Fruit fly (Drosophila melanogaster) whole organism, embryonic: ENCODE results near the gene CG10286.

Experiments used
- BtbVII ChIP-seq: fragments of 200-800 bp; sonication (Bioruptor generic); optimal IDR thresholded peaks from 3 replicates; lab custom pipeline; 2017; ENCODE audit warnings: missing biosample characterization, mild to moderate bottlenecking, missing genetic modification characterization
- CG10147 ChIP-seq: fragments of 200-800 bp; sonication (Bioruptor generic); optimal IDR thresholded peaks from 2 replicates; lab custom pipeline; 2019; ENCODE audit warnings: missing biosample characterization, mild to moderate bottlenecking, missing genetic modification characterization, moderate library complexity
- CG10654 ChIP-seq: fragments of 200-800 bp; sonication (Bioruptor generic); optimal IDR thresholded peaks from 2 replicates; lab custom pipeline; 2016; ENCODE audit warnings: missing biosample characterization, missing genetic modification characterization
- CG1233 ChIP-seq: fragments of 200-800 bp; sonication (Bioruptor generic); optimal IDR thresholded peaks from 4 replicates; lab custom pipeline; 2018; ENCODE audit warnings: missing biosample characterization, mild to moderate bottlenecking, missing genetic modification characterization
- CG14050 ChIP-seq: fragments of 200-800 bp; sonication (Bioruptor generic); IDR thresholded peaks from 3 replicates; pipeline ENCODE4 v1.3.6; 2022; ENCODE audit warnings: missing biosample characterization, missing genetic modification characterization
- CG1647 ChIP-seq: fragments of 200-800 bp; sonication (Bioruptor generic); optimal IDR thresholded peaks from 3 replicates; lab custom pipeline; 2016; ENCODE audit warnings: missing biosample characterization, missing genetic modification characterization
- CG16813 ChIP-seq: fragments of 200-800 bp; sonication (Bioruptor generic); IDR thresholded peaks from 3 replicates; pipeline ENCODE4 v1.3.6; 2022; ENCODE audit warnings: missing biosample characterization, missing genetic modification characterization; ENCODE audit not compliant: partially characterized antibody
- CG17385 ChIP-seq: fragments of 200-800 bp; sonication (Bioruptor generic); optimal IDR thresholded peaks from 3 replicates; lab custom pipeline; 2018; ENCODE audit warnings: missing biosample characterization, mild to moderate bottlenecking, missing genetic modification characterization
- CG17612 ChIP-seq: fragments of 200-800 bp; sonication (Bioruptor generic); IDR thresholded peaks from 2 replicates; pipeline ENCODE4 v1.3.6; 2022; ENCODE audit warnings: missing biosample characterization, missing genetic modification characterization
- CG1792 ChIP-seq: fragments of 200-800 bp; sonication (Bioruptor generic); optimal IDR thresholded peaks from 2 replicates; lab custom pipeline; 2016; ENCODE audit warnings: missing biosample characterization, missing genetic modification characterization
- CG2120 ChIP-seq: fragments of 200-800 bp; sonication (Bioruptor generic); optimal IDR thresholded peaks from 3 replicates; lab custom pipeline; 2016; ENCODE audit warnings: missing biosample characterization, missing genetic modification characterization
- CG2129 ChIP-seq: fragments of 200-800 bp; sonication (Bioruptor generic); IDR thresholded peaks from 2 replicates; pipeline ENCODE4 v1.3.6; 2022; ENCODE audit warnings: missing biosample characterization, missing genetic modification characterization; ENCODE audit not compliant: partially characterized antibody
- CG2875 ChIP-seq: fragments of 200-800 bp; sonication (Bioruptor generic); optimal IDR thresholded peaks from 2 replicates; lab custom pipeline; 2017; ENCODE audit warnings: missing biosample characterization, mild to moderate bottlenecking, missing genetic modification characterization, missing genetic modification reagents
- CG43689 ChIP-seq: fragments of 200-800 bp; sonication (Bioruptor generic); IDR thresholded peaks from 2 replicates; pipeline ENCODE4 v1.3.6; 2022; ENCODE audit warnings: missing biosample characterization, missing genetic modification characterization
- CG5953 ChIP-seq: fragments of 200-800 bp; sonication (Bioruptor generic); IDR thresholded peaks from 2 replicates; pipeline ENCODE4 v1.3.6; 2022; ENCODE audit warnings: missing biosample characterization, missing genetic modification characterization
- CG8290 ChIP-seq, 3 experiments: fragments of 200-800 bp; sonication (Bioruptor generic); optimal IDR thresholded peaks; 2 replicates each; lab custom pipeline; 2016 to 2019; ENCODE audit warnings: missing biosample characterization in 3 of 3, missing genetic modification characterization in 3 of 3, mild to moderate bottlenecking in 2 of 3, moderate library complexity in 1 of 3
- CG8924 ChIP-seq: fragments of 200-800 bp; optimal IDR thresholded peaks from 3 replicates; lab custom pipeline; 2019; ENCODE audit warnings: missing biosample characterization, mild to moderate bottlenecking, missing genetic modification characterization, moderate library complexity
- CG9437 ChIP-seq: fragments of 200-800 bp; sonication (Bioruptor generic); optimal IDR thresholded peaks from 2 replicates; lab custom pipeline; 2018; ENCODE audit warnings: missing biosample characterization, mild to moderate bottlenecking, missing genetic modification characterization
- CHES-1-like ChIP-seq: fragments of 200-800 bp; sonication (Bioruptor generic); optimal IDR thresholded peaks from 2 replicates; lab custom pipeline; 2016; ENCODE audit warnings: missing biosample characterization, missing genetic modification characterization
- D ChIP-seq, 2 experiments: fragments of 200-800 bp in 1 of 2; fragments of >200 bp in 1 of 2; sonication (Bioruptor generic) in 1 of 2; optimal IDR thresholded peaks; 2 replicates in 1 of 2; 3 replicates in 1 of 2; lab custom pipeline; 2017; ENCODE audit warnings: mild to moderate bottlenecking in 1 of 2, missing biosample characterization in 1 of 2, missing genetic modification characterization in 1 of 2, missing genetic modification reagents in 1 of 2
- D19A ChIP-seq: fragments of 200-800 bp; optimal IDR thresholded peaks from 3 replicates; lab custom pipeline; 2019; ENCODE audit warnings: missing biosample characterization, mild to moderate bottlenecking, missing genetic modification characterization, moderate library complexity
- D19B ChIP-seq: fragments of 200-800 bp; sonication (Bioruptor generic); optimal IDR thresholded peaks from 2 replicates; lab custom pipeline; 2017; ENCODE audit warnings: missing biosample characterization, mild to moderate bottlenecking, missing genetic modification characterization
- Dll ChIP-seq: fragments of 200-800 bp; sonication (Bioruptor generic); IDR thresholded peaks from 4 replicates; pipeline ENCODE4 v1.3.6; 2022; ENCODE audit warnings: missing biosample characterization, missing genetic modification characterization; ENCODE audit not compliant: partially characterized antibody
- Hey ChIP-seq: fragments of 200-800 bp; sonication (Bioruptor generic); optimal IDR thresholded peaks from 3 replicates; lab custom pipeline; 2018; ENCODE audit warnings: missing biosample characterization, mild to moderate bottlenecking, missing genetic modification characterization
- Hr39 ChIP-seq: fragments of >200 bp; optimal IDR thresholded peaks from 2 replicates; lab custom pipeline; 2017
- Opbp ChIP-seq: fragments of 200-800 bp; sonication (Bioruptor generic); IDR thresholded peaks from 3 replicates; pipeline ENCODE4 v1.3.6; 2022; ENCODE audit warnings: missing biosample characterization, missing genetic modification characterization; ENCODE audit not compliant: partially characterized antibody
- Scr ChIP-seq: fragments of 200-800 bp; sonication (Bioruptor generic); IDR thresholded peaks from 2 replicates; pipeline ENCODE4 v1.3.6; 2022; ENCODE audit warnings: missing biosample characterization, missing genetic modification characterization; ENCODE audit not compliant: partially characterized antibody
- ac ChIP-seq: fragments of 200-800 bp; sonication (Bioruptor generic); optimal IDR thresholded peaks from 3 replicates; lab custom pipeline; 2017; ENCODE audit warnings: missing biosample characterization, mild to moderate bottlenecking, missing genetic modification characterization
- ap ChIP-seq: fragments of 200-800 bp; sonication (Bioruptor generic); IDR thresholded peaks from 2 replicates; pipeline ENCODE4 v1.3.6; 2022; ENCODE audit warnings: missing biosample characterization, missing genetic modification characterization
- az2 ChIP-seq: fragments of 200-800 bp; sonication (Bioruptor generic); optimal IDR thresholded peaks from 3 replicates; lab custom pipeline; 2016; ENCODE audit warnings: missing biosample characterization, missing genetic modification characterization
- chn ChIP-seq: fragments of 200-800 bp; sonication (Bioruptor generic); optimal IDR thresholded peaks from 2 replicates; lab custom pipeline; 2016; ENCODE audit warnings: missing biosample characterization, missing genetic modification characterization
- crc ChIP-seq: fragments of 200-800 bp; sonication (Bioruptor generic); optimal IDR thresholded peaks from 2 replicates; lab custom pipeline; 2016; ENCODE audit warnings: missing biosample characterization, missing genetic modification characterization
- crol ChIP-seq: fragments of 200-800 bp; sonication (Bioruptor generic); IDR thresholded peaks from 2 replicates; pipeline ENCODE4 v1.3.6; 2022; ENCODE audit warnings: missing biosample characterization, missing genetic modification characterization
- crp ChIP-seq, 2 experiments: fragments of 200-800 bp; sonication (Bioruptor generic); optimal IDR thresholded peaks; 2 replicates in 1 of 2; 3 replicates in 1 of 2; lab custom pipeline; 2017; ENCODE audit warnings: missing biosample characterization in 2 of 2, missing genetic modification characterization in 2 of 2, mild to moderate bottlenecking in 1 of 2, moderate library complexity in 1 of 2
- cwo ChIP-seq: fragments of 200-800 bp; sonication (Bioruptor generic); optimal IDR thresholded peaks from 3 replicates; lab custom pipeline; 2017; ENCODE audit warnings: missing biosample characterization, missing genetic modification characterization, mild to moderate bottlenecking, moderate library complexity, missing genetic modification reagents
- dan ChIP-seq: fragments of 200-800 bp; sonication (Bioruptor generic); IDR thresholded peaks from 2 replicates; pipeline ENCODE4 v1.3.6; 2022; ENCODE audit warnings: missing biosample characterization, missing genetic modification characterization
- dm ChIP-seq: fragments of 200-800 bp; sonication (Bioruptor generic); optimal IDR thresholded peaks from 3 replicates; lab custom pipeline; 2016; ENCODE audit warnings: missing biosample characterization, missing genetic modification characterization
- ems ChIP-seq: fragments of 200-800 bp; sonication (Bioruptor generic); optimal IDR thresholded peaks from 3 replicates; lab custom pipeline; 2016; ENCODE audit warnings: missing biosample characterization, missing genetic modification characterization
- gem ChIP-seq: fragments of 200-800 bp; sonication (Bioruptor generic); optimal IDR thresholded peaks from 2 replicates; lab custom pipeline; 2019; ENCODE audit warnings: missing biosample characterization, mild to moderate bottlenecking, missing genetic modification characterization, moderate library complexity
- gro ChIP-seq: fragments of 200-800 bp; sonication (Bioruptor generic); optimal IDR thresholded peaks from 2 replicates; lab custom pipeline; 2016; ENCODE audit warnings: missing biosample characterization, missing genetic modification characterization
- inv ChIP-seq: fragments of 200-800 bp; sonication (Bioruptor generic); IDR thresholded peaks from 2 replicates; pipeline ENCODE4 v1.3.6; 2022; ENCODE audit warnings: missing biosample characterization, missing genetic modification characterization; ENCODE audit not compliant: partially characterized antibody
- lbe ChIP-seq: fragments of 200-800 bp; sonication (Bioruptor generic); optimal IDR thresholded peaks from 2 replicates; lab custom pipeline; 2016; ENCODE audit warnings: missing biosample characterization, mild to moderate bottlenecking, missing genetic modification characterization
- prd ChIP-seq, 3 experiments: fragments of >200 bp in 2 of 3; fragments of 200-800 bp in 1 of 3; sonication (Bioruptor generic) in 1 of 3; optimal IDR thresholded peaks in 2 of 3; IDR thresholded peaks in 1 of 3; 2 replicates in 2 of 3; 3 replicates in 1 of 3; pipeline versions ENCODE4 v1.3.6 to Lab custom; 2017 to 2022; ENCODE audit warnings: missing biosample characterization in 1 of 3, missing genetic modification characterization in 1 of 3
- pum ChIP-seq: fragments of 200-800 bp; sonication (Bioruptor generic); optimal IDR thresholded peaks from 2 replicates; lab custom pipeline; 2016; ENCODE audit warnings: missing biosample characterization, missing genetic modification characterization
- row ChIP-seq: fragments of 200-800 bp; sonication (Bioruptor generic); IDR thresholded peaks from 3 replicates; pipeline ENCODE4 v1.3.6; 2022; ENCODE audit warnings: missing biosample characterization, missing genetic modification characterization
- slp2 ChIP-seq: fragments of 200-800 bp; sonication (Bioruptor generic); optimal IDR thresholded peaks from 2 replicates; lab custom pipeline; 2016; ENCODE audit warnings: missing biosample characterization, missing genetic modification characterization
- wor ChIP-seq: fragments of 200-800 bp; sonication (Bioruptor generic); IDR thresholded peaks from 2 replicates; pipeline ENCODE4 v1.3.6; 2022; ENCODE audit warnings: missing biosample characterization, missing genetic modification characterization
- z ChIP-seq: fragments of 200-800 bp; sonication (Bioruptor generic); IDR thresholded peaks from 3 replicates; pipeline ENCODE4 v1.3.6; 2022; ENCODE audit warnings: missing biosample characterization, missing genetic modification characterization

Gene CG10286

dm6 chr3R:6368550-6369238 is at the start of gene CG10286 (continued):
- no peak for TF ChIP-seq Hey
- TF ChIP-seq CG9437 = peak; percentile 39
- TF ChIP-seq CG2120 (GFP tag; lab: Kevin White, UChicago) = no peak
- TF ChIP-seq Opbp (GFP tag; lab: Robert Waterston, UW) = peak; percentile 83
- no peak for TF ChIP-seq lbe (GFP tag; lab: Kevin White, UChicago)
- TF ChIP-seq Hr39 (lab: Kevin White, UChicago) = no peak
- 0 out of 2 replicates have a peak, but pooled peaks have one; percentile 16 for TF ChIP-seq CG2129 (GFP tag; lab: Robert Waterston, UW)
- no peak for TF ChIP-seq crc (GFP tag; lab: Kevin White, UChicago)
- TF ChIP-seq row = peak; percentile 65
- TF ChIP-seq CG43689 (GFP tag; lab: Robert Waterston, UW) = no peak
- peak; percentile 38 for TF ChIP-seq CG8290 (GFP tag; optimal IDR thresholded peaks at IDR 0.05; lab: Kevin White, UChicago)
- TF ChIP-seq CG8290 (tag; optimal IDR thresholded peaks at IDR 0.05; lab: Kevin White, UChicago) = peak in 1 of 2 experiments; percentile 71
- TF ChIP-seq cwo (GFP tag; lab: Kevin White, UChicago) = peak; percentile 76
- TF ChIP-seq gro = no peak
- TF ChIP-seq CG16813 (GFP tag; lab: Robert Waterston, UW) = peak; percentile 70
- peak; percentile 1 for TF ChIP-seq CG2875
- no peak for TF ChIP-seq BtbVII (GFP tag; lab: Kevin White, UChicago)
- TF ChIP-seq ems (GFP tag; lab: Kevin White, UChicago) = no peak
- TF ChIP-seq Dll = peak; percentile 62; the same call in 3 of the 4 replicates
- no peak for TF ChIP-seq wor
- no peak for TF ChIP-seq ac (GFP tag; lab: Kevin White, UChicago)
- peak; percentile 86 for TF ChIP-seq CG8924
- no peak for TF ChIP-seq D19A
- no peak for TF ChIP-seq crol (GFP tag; lab: Robert Waterston, UW)
- no peak for TF ChIP-seq CG1792 (GFP tag; lab: Kevin White, UChicago)
- TF ChIP-seq CG10654 (GFP tag; lab: Kevin White, UChicago) = no peak
- peak; percentile 29 for TF ChIP-seq CHES-1-like
- no peak for TF ChIP-seq crp (GFP tag; optimal IDR thresholded peaks at IDR 0.05; lab: Kevin White, UChicago)
- TF ChIP-seq Scr (GFP tag; lab: Robert Waterston, UW) = peak; percentile 75
- no peak for TF ChIP-seq D (optimal IDR thresholded peaks at IDR 0.05; lab: Kevin White, UChicago)
- peak; percentile 32 for TF ChIP-seq D (GFP tag; optimal IDR thresholded peaks at IDR 0.05; lab: Kevin White, UChicago)
- TF ChIP-seq gem (tag; lab: Kevin White, UChicago) = peak; percentile 62
- peak; percentile 47 for TF ChIP-seq D19B (GFP tag; lab: Kevin White, UChicago)
- TF ChIP-seq z = no peak
- TF ChIP-seq pum = no peak
- no peak for TF ChIP-seq az2 (GFP tag; lab: Kevin White, UChicago)
- TF ChIP-seq inv (GFP tag; lab: Robert Waterston, UW) = peak; percentile 70
- TF ChIP-seq slp2 (GFP tag; lab: Kevin White, UChicago) = no peak
- peak; percentile 0 for TF ChIP-seq CG1233 (GFP tag; lab: Kevin White, UChicago)
- no peak for TF ChIP-seq CG17612 (GFP tag; lab: Robert Waterston, UW)
- peak; percentile 97 for TF ChIP-seq dm
- TF ChIP-seq dan (GFP tag; lab: Robert Waterston, UW) = no peak
- no peak for TF ChIP-seq CG10147 (GFP tag; lab: Kevin White, UChicago)
- no peak for TF ChIP-seq chn (GFP tag; lab: Kevin White, UChicago)
- TF ChIP-seq CG17385 = peak; percentile 37
- TF ChIP-seq CG1647 (GFP tag; lab: Kevin White, UChicago) = no peak
- TF ChIP-seq CG5953 (GFP tag; lab: Robert Waterston, UW) = no peak
- no peak for TF ChIP-seq CG14050
- no peak for TF ChIP-seq prd (optimal IDR thresholded peaks at IDR 0.05; lab: Kevin White, UChicago)
- TF ChIP-seq prd (GFP tag; IDR thresholded peaks at IDR 0.05; lab: Robert Waterston, UW) = peak; percentile 30; the same call in 1 of the 3 replicates
- no peak; the same call in 1 of the 2 replicates for TF ChIP-seq ap
